Worm (Caenorhabditis elegans) whole organism, L2 larva: ENCODE measurements around the gene F40G12.11.

Experiments used
- C34F6.9 ChIP-seq: fragments of 150-350 bp; optimal IDR thresholded peaks from 2 replicates; lab custom pipeline; 2014; ENCODE audit warnings: missing biosample characterization, missing genetic modification characterization
- F13H6.1 ChIP-seq: sonication (generic microtip); optimal IDR thresholded peaks from 2 replicates; lab custom pipeline; 2016; ENCODE audit warnings: missing genetic modification characterization, missing compliant biosample characterization
- R02D3.7 ChIP-seq: fragments of 150-350 bp; optimal IDR thresholded peaks from 2 replicates; lab custom pipeline; 2014; ENCODE audit warnings: missing biosample characterization, missing genetic modification characterization
- alr-1 ChIP-seq: fragments of 150-350 bp; optimal IDR thresholded peaks from 2 replicates; lab custom pipeline; 2014; ENCODE audit warnings: missing biosample characterization, missing genetic modification characterization
- ama-1 ChIP-seq: fragments of 150-350 bp; optimal IDR thresholded peaks from 2 replicates; lab custom pipeline; 2018; ENCODE audit warnings: inconsistent platforms
- ceh-16 ChIP-seq: fragments of 150-350 bp; optimal IDR thresholded peaks from 2 replicates; lab custom pipeline; 2014; ENCODE audit warnings: missing biosample characterization, missing genetic modification characterization
- dmd-4 ChIP-seq: sonication (generic microtip); optimal IDR thresholded peaks from 2 replicates; lab custom pipeline; 2017; ENCODE audit warnings: missing biosample characterization, missing genetic modification characterization
- elt-1 ChIP-seq: fragments of 150-350 bp; optimal IDR thresholded peaks from 2 replicates; lab custom pipeline; 2014; ENCODE audit warnings: missing biosample characterization, missing genetic modification characterization
- elt-3 ChIP-seq: sonication (generic microtip); optimal IDR thresholded peaks from 2 replicates; lab custom pipeline; 2017; ENCODE audit warnings: missing biosample characterization, missing genetic modification characterization
- nhr-12 ChIP-seq: fragments of 150-350 bp; optimal IDR thresholded peaks from 2 replicates; lab custom pipeline; 2014; ENCODE audit warnings: missing biosample characterization, missing genetic modification characterization
- nhr-23 ChIP-seq: fragments of 150-350 bp; optimal IDR thresholded peaks from 2 replicates; lab custom pipeline; 2014; ENCODE audit warnings: missing biosample characterization, missing genetic modification reagents, missing genetic modification characterization
- nhr-237 ChIP-seq: fragments of 150-350 bp; optimal IDR thresholded peaks from 2 replicates; lab custom pipeline; 2014; ENCODE audit warnings: missing biosample characterization, missing genetic modification characterization
- nhr-77 ChIP-seq: fragments of 150-350 bp; optimal IDR thresholded peaks from 2 replicates; lab custom pipeline; 2014; ENCODE audit warnings: missing biosample characterization, missing genetic modification characterization
- unc-62 ChIP-seq: fragments of 150-350 bp; optimal IDR thresholded peaks from 2 replicates; lab custom pipeline; 2014; ENCODE audit warnings: missing biosample characterization, missing genetic modification reagents, missing genetic modification characterization

DNA sequence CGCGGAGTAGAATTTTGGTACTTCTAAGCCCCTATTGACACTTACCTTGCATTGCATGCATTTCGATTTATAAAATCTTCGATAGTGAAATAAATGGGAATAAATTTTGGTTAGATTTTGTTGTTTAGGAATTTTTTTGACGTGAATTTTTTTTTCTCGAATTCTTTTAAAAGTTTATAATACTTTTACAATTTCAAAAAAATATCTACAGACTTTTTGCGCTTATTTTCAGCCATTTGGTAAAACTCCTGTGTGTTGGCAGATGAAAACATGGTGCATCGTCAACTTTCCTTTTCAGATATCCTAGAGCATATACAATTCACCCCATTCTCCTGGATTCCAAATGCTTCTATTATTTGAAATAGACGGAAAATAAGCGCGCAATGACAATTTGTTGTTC lies 4.7 kb downstream of the F40G12.11 start, which contains the start of gene F14D7.18:
- TF ChIP-seq elt-1 (no peak), R02D3.7 (tag; lab: Kevin White, UChicago) (no peak), unc-62 (GFP tag; lab: Kevin White, UChicago) (no peak), dmd-4 (tag; lab: Kevin White, UChicago) (no peak), C34F6.9 (tag; lab: Kevin White, UChicago) (no peak), ama-1 (lab: Kevin White, UChicago) (no peak), elt-3 (tag; lab: Kevin White, UChicago) (no peak), nhr-237 (tag; lab: Kevin White, UChicago) (no peak), nhr-23 (tag; lab: Kevin White, UChicago) (no peak), F13H6.1 (tag; lab: Kevin White, UChicago) (no peak), nhr-77 (tag; lab: Kevin White, UChicago) (no peak), nhr-12 (tag; lab: Kevin White, UChicago) (no peak), ceh-16 (no peak), alr-1 (tag; lab: Kevin White, UChicago) (no peak)
